Worm (Caenorhabditis elegans) whole organism, L4 larva: ENCODE measurements around the gene F59D12.5.
A peak's percentile ranks its signal among the peaks of the same experiment; 100 is the strongest.

ENCODE experiments used
- F49E8.2 ChIP-seq: sonication (generic microtip); optimal IDR thresholded peaks from 2 replicates; lab custom pipeline; 2016; ENCODE audit warnings: missing compliant biosample characterization, mild to moderate bottlenecking, missing genetic modification characterization, borderline replicate concordance
- Y105C5A.15 ChIP-seq: fragments of 200-800 bp; sonication (Bioruptor generic); IDR thresholded peaks from 2 replicates; pipeline ENCODE4 v1.3.6; 2022; ENCODE audit warnings: missing genetic modification characterization, missing compliant biosample characterization
- Y75B8A.6 ChIP-seq: fragments of 200-800 bp; sonication (Bioruptor generic); IDR thresholded peaks from 2 replicates; pipeline ENCODE4 v1.3.6; 2022; ENCODE audit warnings: missing genetic modification reagents, missing genetic modification characterization, missing compliant biosample characterization
- aha-1 ChIP-seq: fragments of 150-350 bp; peaks from one replicate; lab custom pipeline; 2014; ENCODE audit warnings: missing biosample characterization, missing genetic modification characterization
- aly-2 ChIP-seq: sonication (generic microtip); optimal IDR thresholded peaks from 2 replicates; lab custom pipeline; 2018; ENCODE audit warnings: missing biosample characterization, missing genetic modification characterization
- ama-1 ChIP-seq: fragments of 150-350 bp; optimal IDR thresholded peaks from 2 replicates; lab custom pipeline; 2014; ENCODE audit warnings: inconsistent platforms, mixed read lengths
- ceh-28 ChIP-seq: fragments of 150-350 bp; optimal IDR thresholded peaks from 2 replicates; lab custom pipeline; 2014; ENCODE audit warnings: missing biosample characterization, missing genetic modification reagents, missing genetic modification characterization
- ceh-32 ChIP-seq: sonication (generic microtip); optimal IDR thresholded peaks from 2 replicates; lab custom pipeline; 2016; ENCODE audit warnings: mild to moderate bottlenecking, missing genetic modification characterization, missing compliant biosample characterization; ENCODE audit not compliant: poor library complexity
- ceh-62 ChIP-seq: sonication (generic microtip); optimal IDR thresholded peaks from 2 replicates; lab custom pipeline; 2017; ENCODE audit warnings: missing biosample characterization, missing genetic modification characterization
- daf-16 ChIP-seq, 3 experiments: sonication (generic microtip); optimal IDR thresholded peaks; 2 replicates each; lab custom pipeline; 2016 to 2017; ENCODE audit warnings: missing genetic modification characterization in 3 of 3, missing genetic modification reagents in 3 of 3, mild to moderate bottlenecking in 2 of 3, missing compliant biosample characterization in 2 of 3, missing biosample characterization in 1 of 3, moderate library complexity in 1 of 3
- daf-19 ChIP-seq: fragments of 200-800 bp; sonication (Bioruptor generic); conservative IDR thresholded peaks from 2 replicates; pipeline ENCODE4 v1.3.6; 2022; ENCODE audit warnings: missing genetic modification characterization, missing compliant biosample characterization
- dmd-6 ChIP-seq: fragments of 200-800 bp; sonication (Bioruptor generic); IDR thresholded peaks from 2 replicates; pipeline ENCODE4 v1.3.6; 2022; ENCODE audit warnings: missing genetic modification reagents, missing genetic modification characterization, missing compliant biosample characterization
- dpl-1 ChIP-seq: fragments of 150-350 bp; optimal IDR thresholded peaks from 2 replicates; lab custom pipeline; 2014; ENCODE audit warnings: missing biosample characterization, missing genetic modification reagents, missing genetic modification characterization
- duxl-1 ChIP-seq: sonication (generic microtip); optimal IDR thresholded peaks from 2 replicates; lab custom pipeline; 2016; ENCODE audit warnings: mild to moderate bottlenecking, missing genetic modification characterization, moderate library complexity, missing compliant biosample characterization; ENCODE audit not compliant: poor library complexity
- egl-43 ChIP-seq: fragments of 200-800 bp; sonication (Bioruptor generic); IDR thresholded peaks from 2 replicates; pipeline ENCODE4 v1.3.6; 2022; ENCODE audit warnings: missing genetic modification reagents, missing genetic modification characterization, missing compliant biosample characterization
- fos-1 ChIP-seq: fragments of 150-350 bp; optimal IDR thresholded peaks from 2 replicates; lab custom pipeline; 2014; ENCODE audit warnings: missing biosample characterization, missing genetic modification characterization
- hlh-30 ChIP-seq: sonication (generic microtip); optimal IDR thresholded peaks from 2 replicates; lab custom pipeline; 2017; ENCODE audit warnings: antibody characterized with exemption, mild to moderate bottlenecking, missing genetic modification characterization, missing compliant biosample characterization; ENCODE audit not compliant: insufficient read depth
- lsy-2 ChIP-seq, 2 experiments: fragments of 150-350 bp in 1 of 2; sonication (generic microtip) in 1 of 2; optimal IDR thresholded peaks; 2 replicates each; lab custom pipeline; 2014 to 2017; ENCODE audit warnings: missing biosample characterization in 2 of 2, missing genetic modification characterization in 2 of 2
- madf-9 ChIP-seq: fragments of 200-800 bp; sonication (Bioruptor generic); conservative IDR thresholded peaks from 2 replicates; pipeline ENCODE4 v1.3.6; 2022; ENCODE audit warnings: missing genetic modification reagents, missing genetic modification characterization, missing compliant biosample characterization
- mdt-29 ChIP-seq: fragments of 200-800 bp; sonication (Bioruptor generic); IDR thresholded peaks from 2 replicates; pipeline ENCODE4 v1.3.6; 2022; ENCODE audit warnings: missing genetic modification reagents, missing genetic modification characterization, missing compliant biosample characterization
- mep-1 ChIP-seq: fragments of 150-350 bp; sonication (generic microtip); optimal IDR thresholded peaks from 3 replicates; lab custom pipeline; 2014; ENCODE audit warnings: missing biosample characterization, missing genetic modification characterization
- mxl-2 ChIP-seq: fragments of 200-800 bp; sonication (Bioruptor generic); conservative IDR thresholded peaks from 2 replicates; pipeline ENCODE4 v1.3.6; 2022; ENCODE audit warnings: missing genetic modification reagents, missing genetic modification characterization, missing compliant biosample characterization
- mxl-3 ChIP-seq: fragments of 200-800 bp; sonication (Bioruptor generic); optimal IDR thresholded peaks from 2 replicates; lab custom pipeline; 2018; ENCODE audit warnings: mild to moderate bottlenecking, missing genetic modification characterization, missing compliant biosample characterization
- nhr-11 ChIP-seq: fragments of 150-350 bp; optimal IDR thresholded peaks from 2 replicates; lab custom pipeline; 2014; ENCODE audit warnings: missing biosample characterization, missing genetic modification characterization
- nhr-42 ChIP-seq: fragments of 200-800 bp; sonication (Bioruptor generic); IDR thresholded peaks from 2 replicates; pipeline ENCODE4 v1.3.6; 2022; ENCODE audit warnings: missing genetic modification characterization, missing compliant biosample characterization
- nhr-6 ChIP-seq: fragments of 150-350 bp; optimal IDR thresholded peaks from 2 replicates; lab custom pipeline; 2014; ENCODE audit warnings: missing biosample characterization, missing genetic modification characterization
- php-3 ChIP-seq: fragments of 200-800 bp; sonication (Bioruptor generic); IDR thresholded peaks from 2 replicates; pipeline ENCODE4 v1.3.6; 2022; ENCODE audit warnings: missing genetic modification reagents, missing genetic modification characterization, missing compliant biosample characterization
- saeg-2 ChIP-seq: fragments of 200-800 bp; sonication (Bioruptor generic); IDR thresholded peaks from 2 replicates; pipeline ENCODE4 v1.3.6; 2022; ENCODE audit warnings: missing genetic modification reagents, missing genetic modification characterization, missing compliant biosample characterization
- snpc-4 ChIP-seq: fragments of 150-350 bp; optimal IDR thresholded peaks from 2 replicates; lab custom pipeline; 2014; ENCODE audit warnings: missing biosample characterization, missing genetic modification characterization
- spr-3 ChIP-seq: fragments of 200-800 bp; sonication (Bioruptor generic); optimal IDR thresholded peaks from 2 replicates; lab custom pipeline; 2018; ENCODE audit warnings: mild to moderate bottlenecking, missing genetic modification characterization, missing compliant biosample characterization
- unc-39 ChIP-seq: sonication (generic microtip); optimal IDR thresholded peaks from 2 replicates; lab custom pipeline; 2017; ENCODE audit warnings: missing biosample characterization, missing genetic modification characterization
- unc-62 ChIP-seq, 3 experiments: fragments of 150-350 bp in 1 of 3; sonication (generic microtip); optimal IDR thresholded peaks in 2 of 3; peaks in 1 of 3; 1 replicate in 1 of 3; 2 replicates in 2 of 3; lab custom pipeline; 2014 to 2017; ENCODE audit warnings: missing biosample characterization in 3 of 3, missing genetic modification characterization in 3 of 3, missing genetic modification reagents in 3 of 3, missing genotype in 1 of 3
- zag-1 ChIP-seq: fragments of 150-350 bp; optimal IDR thresholded peaks from 2 replicates; lab custom pipeline; 2014; ENCODE audit warnings: missing biosample characterization, missing genetic modification characterization
- zfp-2 ChIP-seq: sonication (generic microtip); optimal IDR thresholded peaks from 2 replicates; lab custom pipeline; 2016; ENCODE audit warnings: mild to moderate bottlenecking, missing genetic modification characterization, missing compliant biosample characterization
- ztf-11 ChIP-seq: fragments of 150-350 bp; optimal IDR thresholded peaks from 2 replicates; lab custom pipeline; 2014; ENCODE audit warnings: missing biosample characterization, missing genetic modification characterization

The F59D12.5 gene

ce11 chrX:15610527-15611091 is 36.6 kb downstream of the F59D12.5 start (continued):
- TF ChIP-seq unc-39 (tag; lab: Kevin White, UChicago): no peak
- TF ChIP-seq mep-1: peak; percentile 93
- no peak for TF ChIP-seq ceh-62 (tag; lab: Kevin White, UChicago)
- no peak; the same call in 1 of the 2 replicates for TF ChIP-seq Y75B8A.6 (GFP tag; lab: Robert Waterston, UW)
- TF ChIP-seq daf-19 (GFP tag; lab: Robert Waterston, UW): no peak
- TF ChIP-seq nhr-42 (GFP tag; lab: Robert Waterston, UW): no peak
- peak; percentile 65; the same call in 1 of the 2 replicates for TF ChIP-seq saeg-2 (GFP tag; lab: Robert Waterston, UW)
- peak; percentile 94 for TF ChIP-seq dmd-6 (GFP tag; lab: Robert Waterston, UW)
- TF ChIP-seq php-3: peak; percentile 82
- TF ChIP-seq zag-1 (tag; lab: Kevin White, UChicago): no peak
- TF ChIP-seq dpl-1 (GFP tag; lab: Kevin White, UChicago): peak; percentile 49
- TF ChIP-seq duxl-1 (tag; lab: Kevin White, UChicago): no peak
- no peak for TF ChIP-seq zfp-2 (tag; lab: Kevin White, UChicago)
- TF ChIP-seq fos-1 (tag; lab: Kevin White, UChicago): peak; percentile 81
- TF ChIP-seq spr-3: no peak
- TF ChIP-seq madf-9 (GFP tag; lab: Robert Waterston, UW): no peak
- no peak for TF ChIP-seq F49E8.2 (tag; lab: Kevin White, UChicago)

DNA sequence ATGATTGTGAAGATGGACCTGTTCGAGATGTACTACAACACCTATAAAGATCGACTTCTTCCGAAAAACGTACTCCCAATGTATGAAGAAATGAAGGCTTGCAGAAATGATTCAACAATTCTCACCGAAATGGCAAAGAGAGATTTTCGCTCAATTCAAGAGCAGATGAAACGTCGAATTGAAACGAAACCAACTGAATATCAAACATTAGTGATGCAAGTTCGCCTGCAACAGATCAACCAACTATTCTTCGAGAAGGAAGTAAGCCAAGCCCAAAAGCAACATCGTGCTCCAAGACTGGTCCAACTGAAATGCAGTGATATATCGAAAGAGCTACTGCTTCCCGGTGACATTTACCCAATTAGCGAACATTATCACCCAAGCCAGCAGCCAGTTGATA is 37.5 kb downstream of the F59D12.5 start:
- TF ChIP-seq egl-43 (GFP tag; lab: Robert Waterston, UW): 0 out of 2 replicates have a peak, but pooled peaks have one; percentile 37
- TF ChIP-seq mxl-3 (GFP tag; lab: Kevin White, UChicago): no peak
- peak; percentile 82 for TF ChIP-seq aha-1 (tag; lab: Kevin White, UChicago)
- TF ChIP-seq nhr-6 (tag; lab: Kevin White, UChicago): no peak
- TF ChIP-seq ceh-32 (tag; lab: Kevin White, UChicago): no peak
- no peak for TF ChIP-seq fos-1 (tag; lab: Kevin White, UChicago)
- no peak for TF ChIP-seq mxl-2 (GFP tag; lab: Robert Waterston, UW)
- TF ChIP-seq mdt-29 (GFP tag; lab: Robert Waterston, UW): no peak

- TF ChIP-seq aha-1 (tag; lab: Kevin White, UChicago): peak; percentile 13
- peak; percentile 70 for TF ChIP-seq nhr-11 (tag; lab: Kevin White, UChicago)
- TF ChIP-seq lsy-2 (tag; optimal IDR thresholded peaks at IDR 0.05; lab: Kevin White, UChicago): peak in 1 of 2 experiments; percentile 8
- peak; percentile 26 for TF ChIP-seq mxl-3 (GFP tag; lab: Kevin White, UChicago)
- TF ChIP-seq ztf-11: no peak
- no peak for TF ChIP-seq ama-1 (lab: Kevin White, UChicago)
- no peak for TF ChIP-seq snpc-4 (tag; lab: Kevin White, UChicago)
- peak; percentile 45 for TF ChIP-seq hlh-30 (tag; lab: Kevin White, UChicago)
- TF ChIP-seq mep-1: no peak
- TF ChIP-seq mdt-29 (GFP tag; lab: Robert Waterston, UW): no peak
- TF ChIP-seq daf-16 (GFP tag; optimal IDR thresholded peaks at IDR 0.05; lab: Kevin White, UChicago): no peak
- peak; percentile 9 for TF ChIP-seq daf-16 (tag; optimal IDR thresholded peaks at IDR 0.05; lab: Kevin White, UChicago)
- TF ChIP-seq ceh-28: no peak
- no peak for TF ChIP-seq Y105C5A.15
- no peak for TF ChIP-seq aly-2 (tag; lab: Kevin White, UChicago)
- TF ChIP-seq nhr-6 (tag; lab: Kevin White, UChicago): no peak
- no peak for TF ChIP-seq unc-62 (GFP tag; optimal IDR thresholded peaks at IDR 0.05 in 1 of 2; lab: Kevin White, UChicago)
- no peak for TF ChIP-seq unc-62 (tag; optimal IDR thresholded peaks at IDR 0.05; lab: Kevin White, UChicago)
Observed at ce11 chrX:15608593-15608992, 38.6 kb downstream of the F59D12.5 start.
